1 worm cellular context compared by ENCODE assay signal in the genomic region with DNA sequence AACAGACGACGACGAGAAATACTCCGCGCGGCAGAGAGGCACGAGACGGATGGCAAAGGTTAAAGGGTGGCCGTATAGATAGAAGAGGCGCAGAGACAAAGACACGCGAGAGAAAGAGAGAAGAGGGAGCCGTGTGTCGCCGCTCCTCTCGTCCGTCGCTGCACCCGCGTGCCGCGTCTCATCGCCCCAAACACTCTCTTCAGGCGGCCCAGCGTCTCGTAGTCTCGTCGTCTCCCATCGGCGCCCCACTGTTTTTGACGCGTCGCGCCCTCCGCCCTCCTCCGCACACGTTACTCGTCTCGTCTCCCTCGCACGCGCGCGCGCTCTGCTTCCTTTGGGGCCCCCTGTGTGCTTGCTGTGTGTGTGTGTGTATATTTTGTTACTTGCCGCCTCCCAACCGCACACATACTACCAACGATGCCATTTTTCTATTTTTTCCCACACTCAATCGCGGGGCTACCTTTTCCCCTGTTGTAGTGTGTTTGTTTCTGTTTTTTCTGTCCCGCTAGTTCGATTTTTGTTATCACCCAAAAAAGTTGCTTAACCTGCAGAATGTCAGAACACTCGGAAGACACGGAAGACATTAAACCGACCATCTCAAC.
TF ChIP-seq lines count a peak whose summit lies in the region.

A gene (plus strand): TSS at position 552 of the 602 bp plus-strand sequence.

TF ChIP-seq in whole organism, L1 larva, 84 proteins besides CTCF, POLR2A, EP300 and RAD21 (continued from another document):
- TF ChIP-seq egl-13 (tag; optimal IDR thresholded peaks at IDR 0.05; lab: Kevin White, UChicago) (peak; percentile 62), ceh-8 (GFP tag; optimal IDR thresholded peaks at IDR 0.05; lab: Kevin White, UChicago) (peak; percentile 94), ceh-82 (tag; optimal IDR thresholded peaks at IDR 0.05; lab: Kevin White, UChicago) (peak; percentile 4 to 35 (median 22))
